Worm (Caenorhabditis elegans): ENCODE measurements around the gene ZK287.7.

ZK287.7 gene

ce11 chrV:9704399-9704798 is 11.5 kb downstream of the ZK287.7 start:
- TF ChIP-seq lin-32 (GFP tag; optimal IDR thresholded peaks at IDR 0.05) (no peak), lsy-2 (tag; optimal IDR thresholded peaks at IDR 0.05) (peak; percentile 3), ces-1 (GFP tag; optimal IDR thresholded peaks at IDR 0.05) (peak; percentile 66), mep-1 (tag; optimal IDR thresholded peaks at IDR 0.05) (peak; percentile 11), ceh-39 (tag; optimal IDR thresholded peaks at IDR 0.05) (no peak), nhr-237 (tag; optimal IDR thresholded peaks at IDR 0.05) (peak; percentile 18)

- TF ChIP-seq mab-5 (tag; optimal IDR thresholded peaks at IDR 0.05) (no peak), ham-2 (GFP tag; optimal IDR thresholded peaks at IDR 0.05) (no peak), lin-13 (tag; optimal IDR thresholded peaks at IDR 0.05) (no peak), mls-2 (tag; optimal IDR thresholded peaks at IDR 0.05) (no peak), sem-2 (GFP tag; optimal IDR thresholded peaks at IDR 0.05) (no peak), cnd-1 (tag; optimal IDR thresholded peaks at IDR 0.05) (no peak), blmp-1 (tag; optimal IDR thresholded peaks at IDR 0.05) (no peak), lin-32 (GFP tag; optimal IDR thresholded peaks at IDR 0.05) (no peak), ztf-11 (tag; optimal IDR thresholded peaks at IDR 0.05) (no peak)
These were observed 13.7 kb downstream of the ZK287.7 start for ce11 chrV:9706592-9706991.

- no peak for TF ChIP-seq snpc-4 (tag; optimal IDR thresholded peaks at IDR 0.05)
- TF ChIP-seq lin-32 (GFP tag; optimal IDR thresholded peaks at IDR 0.05) = no peak
- no peak for TF ChIP-seq hlh-1 (tag; optimal IDR thresholded peaks at IDR 0.05)
- TF ChIP-seq sptf-1 (tag; optimal IDR thresholded peaks at IDR 0.05) = no peak
- no peak for TF ChIP-seq elt-3 (tag; optimal IDR thresholded peaks at IDR 0.05)
- TF ChIP-seq ceh-43 (GFP tag; optimal IDR thresholded peaks at IDR 0.05) = no peak
- TF ChIP-seq ceh-39 (tag; optimal IDR thresholded peaks at IDR 0.05) = no peak
- TF ChIP-seq nhr-2 (tag; optimal IDR thresholded peaks at IDR 0.05) = no peak
- TF ChIP-seq drap-1 (GFP tag; optimal IDR thresholded peaks at IDR 0.05) = no peak
- no peak for TF ChIP-seq elt-1 (tag; optimal IDR thresholded peaks at IDR 0.05; ENCODE audit: borderline replicate concordance, insufficient read depth)
- no peak for TF ChIP-seq ceh-83 (GFP tag; optimal IDR thresholded peaks at IDR 0.05)
- no peak for TF ChIP-seq tbx-8 (GFP tag; optimal IDR thresholded peaks at IDR 0.05)
- no peak for TF ChIP-seq flh-1 (GFP tag; optimal IDR thresholded peaks at IDR 0.05)
- TF ChIP-seq cnd-1 (tag; optimal IDR thresholded peaks at IDR 0.05) = no peak
- no peak for TF ChIP-seq zip-8 (tag; optimal IDR thresholded peaks at IDR 0.05)
These were observed 16.9 kb downstream of the ZK287.7 start, which contains the start of gene tag-120 for ce11 chrV:9709747-9710146. tag-120 (minus strand) TSS chrV:9709814.

ce11 chrV:9711174-9711573 is 18.3 kb downstream of the ZK287.7 start:
- no peak for TF ChIP-seq unc-62 (GFP tag; optimal IDR thresholded peaks at IDR 0.05)

ce11 chrV:9712418-9713173 is 19.7 kb downstream of the ZK287.7 start:
- no peak for TF ChIP-seq mab-5 (tag; optimal IDR thresholded peaks at IDR 0.05)
- no peak for TF ChIP-seq lsy-2 (tag; optimal IDR thresholded peaks at IDR 0.05)
- TF ChIP-seq lin-13 (tag; optimal IDR thresholded peaks at IDR 0.05) = no peak
- no peak for TF ChIP-seq ceh-83 (GFP tag; optimal IDR thresholded peaks at IDR 0.05)
- no peak for TF ChIP-seq ham-2 (GFP tag; optimal IDR thresholded peaks at IDR 0.05)
- no peak for TF ChIP-seq ceh-43 (GFP tag; optimal IDR thresholded peaks at IDR 0.05)
- no peak for TF ChIP-seq blmp-1 (tag; optimal IDR thresholded peaks at IDR 0.05)
- TF ChIP-seq hlh-1 (tag; optimal IDR thresholded peaks at IDR 0.05) = no peak

ce11 chrV:9713532-9713931 is 20.7 kb downstream of the ZK287.7 start, which contains the start of gene F40F9.10:
F40F9.10 (minus strand) TSS chrV:9713632.
- TF ChIP-seq ceh-39 (tag; optimal IDR thresholded peaks at IDR 0.05) = no peak

ce11 chrV:9714909-9715308 is 22.0 kb downstream of the ZK287.7 start, which contains the start of gene F40F9.3:
F40F9.3 (plus strand) TSS chrV:9715209.
- no peak for TF ChIP-seq cnd-1 (tag; optimal IDR thresholded peaks at IDR 0.05)
- no peak for TF ChIP-seq unc-62 (GFP tag; optimal IDR thresholded peaks at IDR 0.05)
- TF ChIP-seq lsy-2 (tag; optimal IDR thresholded peaks at IDR 0.05) = no peak

Data from whole organism, mixed stage, embryonic.